Worm (Caenorhabditis elegans): ENCODE data around the gene T12D8.10.

DNA sequence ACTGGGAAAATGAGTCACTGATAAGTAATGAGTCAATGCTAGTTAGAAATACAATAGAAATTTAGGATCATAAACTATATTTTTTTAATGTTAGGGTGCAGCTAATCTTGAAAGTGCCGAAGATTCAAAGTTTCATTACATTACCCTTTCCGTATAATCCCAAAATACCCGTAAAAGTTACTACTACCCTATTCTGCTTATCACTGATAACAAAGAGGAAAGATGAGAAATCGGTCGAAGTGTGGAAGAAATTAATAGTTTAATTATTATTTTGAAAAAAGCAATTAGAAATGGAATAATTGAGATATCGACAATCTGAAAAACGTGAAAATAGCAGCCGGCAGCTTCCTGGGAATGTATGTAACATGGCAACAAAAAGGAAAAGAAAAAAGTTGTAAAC, 35.3 kb downstream of the T12D8.10 start:
- TF ChIP-seq sdc-2 (tag; optimal IDR thresholded peaks at IDR 0.05): no peak
- TF ChIP-seq pqm-1 (tag; optimal IDR thresholded peaks at IDR 0.05): no peak
- TF ChIP-seq ama-1 (optimal IDR thresholded peaks at IDR 0.05): no peak
- TF ChIP-seq ceh-14 (tag; optimal IDR thresholded peaks at IDR 0.05): no peak
- no peak for TF ChIP-seq hlh-8 (tag; optimal IDR thresholded peaks at IDR 0.05)
- no peak for TF ChIP-seq unc-42 (tag; optimal IDR thresholded peaks at IDR 0.05)
- TF ChIP-seq pha-4 (tag; optimal IDR thresholded peaks at IDR 0.05): no peak
- no peak for TF ChIP-seq nhr-11 (tag; optimal IDR thresholded peaks at IDR 0.05)
- TF ChIP-seq lin-11 (tag; optimal IDR thresholded peaks at IDR 0.05): no peak
- no peak for TF ChIP-seq sox-4 (tag; optimal IDR thresholded peaks at IDR 0.05)

All from whole organism, late embryonic.